Fruit fly (Drosophila melanogaster): ENCODE results near the gene rdhB.

DNA sequence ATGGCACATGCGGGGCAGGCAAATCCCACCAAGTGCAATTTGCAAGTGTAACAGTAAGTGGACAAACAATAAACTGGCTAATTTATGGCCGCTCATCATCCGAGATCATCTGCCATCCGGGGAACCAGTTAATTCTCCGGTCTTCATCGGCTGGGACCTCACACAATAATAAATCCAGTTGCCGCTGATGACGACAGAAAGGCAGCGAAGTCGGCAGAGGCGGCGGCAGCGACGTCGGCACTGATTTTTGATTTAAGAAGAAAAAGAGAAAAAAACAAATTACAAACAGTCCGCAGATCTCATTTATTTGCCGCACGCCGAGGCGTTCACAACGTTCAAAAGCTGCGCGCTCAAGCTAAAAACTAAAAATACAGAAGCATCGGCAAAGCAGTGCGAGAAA, 50.9 kb downstream of the rdhB start, which contains the start of gene CG13856:
- TF ChIP-seq CTCF (optimal IDR thresholded peaks at IDR 0.05) (no peak), CG8478 (optimal IDR thresholded peaks at IDR 0.05) (no peak)
